Worm (Caenorhabditis elegans) whole organism, late embryonic: Measurements from ENCODE around the gene C54F6.12.

Experiments
- F13H6.1 ChIP-seq: sonication (generic microtip); optimal IDR thresholded peaks from 2 replicates; lab custom pipeline; 2016; ENCODE audit warnings: missing genetic modification characterization, missing compliant biosample characterization
- K02D7.2 ChIP-seq: sonication (generic microtip); optimal IDR thresholded peaks from 2 replicates; lab custom pipeline; 2017; ENCODE audit warnings: mild to moderate bottlenecking, missing genetic modification characterization, missing compliant biosample characterization
- K09A11.1 ChIP-seq: sonication (generic microtip); optimal IDR thresholded peaks from 2 replicates; lab custom pipeline; 2017; ENCODE audit warnings: antibody characterized with exemption, mild to moderate bottlenecking, missing genetic modification characterization, missing compliant biosample characterization; ENCODE audit not compliant: insufficient read depth
- T23F11.4 ChIP-seq: fragments of 200-800 bp; sonication (Bioruptor generic); optimal IDR thresholded peaks from 2 replicates; lab custom pipeline; 2018; ENCODE audit warnings: mild to moderate bottlenecking, missing genetic modification characterization, missing compliant biosample characterization
- Y22D7AL.16 ChIP-seq: sonication (generic microtip); optimal IDR thresholded peaks from 2 replicates; lab custom pipeline; 2016; ENCODE audit warnings: missing genetic modification characterization, missing compliant biosample characterization
- ahr-1 ChIP-seq: sonication (generic microtip); optimal IDR thresholded peaks from 2 replicates; lab custom pipeline; 2016; ENCODE audit warnings: missing genetic modification characterization, missing compliant biosample characterization
- ama-1 ChIP-seq: fragments of 150-350 bp; optimal IDR thresholded peaks from 2 replicates; lab custom pipeline; 2014
- ceh-19 ChIP-seq: fragments of 200-800 bp; sonication (Bioruptor generic); optimal IDR thresholded peaks from 2 replicates; lab custom pipeline; 2018; ENCODE audit warnings: mild to moderate bottlenecking, missing genetic modification characterization, missing compliant biosample characterization
- ceh-22 ChIP-seq: sonication (generic microtip); optimal IDR thresholded peaks from 2 replicates; lab custom pipeline; 2017; ENCODE audit warnings: missing biosample characterization, missing genetic modification characterization
- ceh-24 ChIP-seq: sonication (generic microtip); optimal IDR thresholded peaks from 2 replicates; lab custom pipeline; 2016; ENCODE audit warnings: mild to moderate bottlenecking, missing genetic modification characterization, missing compliant biosample characterization
- ceh-48 ChIP-seq: sonication (generic microtip); optimal IDR thresholded peaks from 2 replicates; lab custom pipeline; 2016; ENCODE audit warnings: missing genetic modification characterization, inconsistent platforms, missing compliant biosample characterization
- ceh-6 ChIP-seq: fragments of 200-800 bp; sonication (Bioruptor generic); optimal IDR thresholded peaks from 2 replicates; lab custom pipeline; 2018; ENCODE audit warnings: mild to moderate bottlenecking, missing genetic modification characterization, missing compliant biosample characterization
- che-1 ChIP-seq: sonication (generic microtip); optimal IDR thresholded peaks from 2 replicates; lab custom pipeline; 2016; ENCODE audit warnings: mild to moderate bottlenecking, missing genetic modification characterization, missing compliant biosample characterization
- dve-1 ChIP-seq: sonication (generic microtip); optimal IDR thresholded peaks from 2 replicates; lab custom pipeline; 2017; ENCODE audit warnings: antibody characterized with exemption, mild to moderate bottlenecking, missing genetic modification characterization, missing compliant biosample characterization
- elt-4 ChIP-seq: sonication (generic microtip); optimal IDR thresholded peaks from 2 replicates; lab custom pipeline; 2016; ENCODE audit warnings: missing genetic modification characterization, missing compliant biosample characterization
- eyg-1 ChIP-seq: sonication (generic microtip); optimal IDR thresholded peaks from 2 replicates; lab custom pipeline; 2016; ENCODE audit warnings: missing genotype, missing genetic modification characterization, missing compliant biosample characterization
- fax-1 ChIP-seq: sonication (generic microtip); optimal IDR thresholded peaks from 2 replicates; lab custom pipeline; 2016; ENCODE audit warnings: missing genotype, missing genetic modification characterization, missing compliant biosample characterization
- fkh-6 ChIP-seq: sonication (generic microtip); optimal IDR thresholded peaks from 2 replicates; lab custom pipeline; 2016; ENCODE audit warnings: missing genetic modification characterization, missing compliant biosample characterization
- hlh-13 ChIP-seq: fragments of 200-800 bp; sonication (Bioruptor generic); optimal IDR thresholded peaks from 2 replicates; lab custom pipeline; 2018; ENCODE audit warnings: mild to moderate bottlenecking, missing genetic modification characterization, missing compliant biosample characterization
- hlh-6 ChIP-seq: sonication (generic microtip); optimal IDR thresholded peaks from 2 replicates; lab custom pipeline; 2016; ENCODE audit warnings: missing genotype, missing genetic modification characterization, missing compliant biosample characterization
- hlh-8 ChIP-seq: sonication (generic microtip); optimal IDR thresholded peaks from 2 replicates; lab custom pipeline; 2016; ENCODE audit warnings: missing genotype, missing genetic modification characterization, missing compliant biosample characterization
- lim-6 ChIP-seq: sonication (generic microtip); optimal IDR thresholded peaks from 2 replicates; lab custom pipeline; 2016; ENCODE audit warnings: missing genetic modification characterization, missing compliant biosample characterization
- madf-2 ChIP-seq: sonication (generic microtip); optimal IDR thresholded peaks from 2 replicates; lab custom pipeline; 2017; ENCODE audit warnings: missing genetic modification characterization, missing compliant biosample characterization
- nfya-1 ChIP-seq: sonication (generic microtip); optimal IDR thresholded peaks from 2 replicates; lab custom pipeline; 2017; ENCODE audit warnings: missing genetic modification characterization, mild to moderate bottlenecking, missing compliant biosample characterization, antibody characterized with exemption, moderate library complexity
- nhr-232 ChIP-seq: sonication (generic microtip); optimal IDR thresholded peaks from 2 replicates; lab custom pipeline; 2016; ENCODE audit warnings: missing genetic modification characterization, missing compliant biosample characterization
- pat-9 ChIP-seq: fragments of 200-800 bp; sonication (Bioruptor generic); optimal IDR thresholded peaks from 2 replicates; lab custom pipeline; 2018; ENCODE audit warnings: mild to moderate bottlenecking, missing genetic modification characterization, moderate library complexity, missing compliant biosample characterization
- ref-2 ChIP-seq: sonication (generic microtip); optimal IDR thresholded peaks from 2 replicates; lab custom pipeline; 2016; ENCODE audit warnings: missing genetic modification characterization, missing compliant biosample characterization
- sox-2 ChIP-seq: fragments of 200-800 bp; sonication (Bioruptor generic); IDR thresholded peaks from 2 replicates; pipeline ENCODE4 v1.3.6; 2022; ENCODE audit warnings: missing genetic modification reagents, missing genetic modification characterization, missing compliant biosample characterization
- sox-4 ChIP-seq: sonication (generic microtip); optimal IDR thresholded peaks from 2 replicates; lab custom pipeline; 2017; ENCODE audit warnings: mild to moderate bottlenecking, missing genetic modification characterization, inconsistent platforms, missing compliant biosample characterization
- syd-9 ChIP-seq: sonication (generic microtip); optimal IDR thresholded peaks from 2 replicates; lab custom pipeline; 2016; ENCODE audit warnings: mild to moderate bottlenecking, missing genetic modification characterization, moderate library complexity, missing compliant biosample characterization
- tbx-2 ChIP-seq: sonication (generic microtip); optimal IDR thresholded peaks from 2 replicates; lab custom pipeline; 2016; ENCODE audit warnings: missing genetic modification characterization, missing compliant biosample characterization
- tbx-7 ChIP-seq: sonication (generic microtip); optimal IDR thresholded peaks from 2 replicates; lab custom pipeline; 2016; ENCODE audit warnings: missing genotype, missing genetic modification characterization, missing compliant biosample characterization
- ttx-3 ChIP-seq: sonication (generic microtip); optimal IDR thresholded peaks from 2 replicates; lab custom pipeline; 2016; ENCODE audit warnings: missing genetic modification reagents, missing genetic modification characterization, missing compliant biosample characterization
- unc-3 ChIP-seq, 2 experiments: fragments of 200-800 bp in 1 of 2; sonication (Bioruptor generic) in 1 of 2; sonication (generic microtip) in 1 of 2; conservative IDR thresholded peaks in 1 of 2; optimal IDR thresholded peaks in 1 of 2; 2 replicates each; pipeline versions ENCODE4 v1.3.6 to Lab custom; 2016 to 2022; ENCODE audit warnings: missing compliant biosample characterization in 2 of 2, missing genetic modification characterization in 2 of 2, missing genetic modification reagents in 1 of 2
- unc-86 ChIP-seq: sonication (generic microtip); optimal IDR thresholded peaks from 2 replicates; lab custom pipeline; 2016; ENCODE audit warnings: missing genetic modification characterization, missing compliant biosample characterization
- ztf-16 ChIP-seq: sonication (generic microtip); optimal IDR thresholded peaks from 2 replicates; lab custom pipeline; 2017; ENCODE audit warnings: missing genetic modification characterization, missing compliant biosample characterization

The C54F6.12 gene

DNA sequence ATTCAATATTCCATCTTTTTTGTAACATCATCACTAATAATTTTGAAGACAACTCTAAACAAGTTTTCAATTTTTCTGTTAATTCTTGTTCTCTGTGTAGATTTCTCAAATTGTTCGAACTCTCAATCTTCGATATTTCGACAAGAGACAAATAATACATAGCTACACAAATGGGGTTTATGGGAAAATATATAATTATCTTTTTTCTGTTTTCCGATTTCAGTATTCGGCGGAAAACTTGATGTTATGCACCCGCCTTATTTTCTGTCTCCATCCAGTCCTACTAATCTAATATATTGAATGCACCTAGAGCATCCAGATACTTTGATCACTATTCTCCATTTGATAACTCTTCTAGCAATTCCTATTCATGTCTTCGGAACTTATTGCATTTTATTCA is 1.1 kb upstream of the C54F6.12 start, which contains the start of gene srh-268:
TSS of gene srh-268 (plus strand) at position 301 of the 400 bp plus-strand sequence.
- TF ChIP-seq dve-1 (tag; lab: Kevin White, UChicago), result no peak
- TF ChIP-seq F13H6.1 (tag; lab: Kevin White, UChicago), result no peak
- no peak for TF ChIP-seq T23F11.4 (GFP tag; lab: Kevin White, UChicago)
- no peak for TF ChIP-seq ama-1 (lab: Kevin White, UChicago)
- no peak for TF ChIP-seq ceh-48 (tag; lab: Kevin White, UChicago)
- TF ChIP-seq eyg-1 (tag; lab: Kevin White, UChicago), result no peak
- no peak for TF ChIP-seq syd-9 (tag; lab: Kevin White, UChicago)
- TF ChIP-seq tbx-2 (tag; lab: Kevin White, UChicago), result no peak
- no peak for TF ChIP-seq ceh-6
- TF ChIP-seq Y22D7AL.16 (tag; lab: Kevin White, UChicago), result no peak
- no peak for TF ChIP-seq sox-2 (GFP tag; lab: Robert Waterston, UW)
- no peak for TF ChIP-seq hlh-6 (tag; lab: Kevin White, UChicago)
- no peak for TF ChIP-seq unc-3 (GFP tag; conservative IDR thresholded peaks at IDR 0.05; lab: Robert Waterston, UW)
- TF ChIP-seq unc-3 (tag; optimal IDR thresholded peaks at IDR 0.05; lab: Kevin White, UChicago), result no peak
- no peak for TF ChIP-seq ttx-3 (tag; lab: Kevin White, UChicago)

DNA sequence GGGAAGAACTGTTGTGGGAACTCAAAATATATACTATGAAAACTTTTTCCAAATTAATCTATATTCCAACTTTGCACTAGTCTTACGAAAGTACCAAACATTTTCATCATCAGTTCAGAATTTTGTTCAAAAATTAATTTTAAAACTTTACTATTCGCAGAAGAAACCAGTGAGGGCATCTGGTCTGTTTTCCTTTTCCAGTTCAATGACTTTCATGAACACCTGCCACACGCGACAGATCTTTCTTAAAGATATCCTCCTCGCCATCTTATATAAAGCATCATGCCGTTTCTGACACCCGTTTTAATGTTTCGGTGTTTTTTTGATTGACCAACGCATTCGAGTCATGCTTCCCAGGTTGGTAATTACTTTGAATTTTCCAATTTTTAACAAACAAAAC is 5.0 kb downstream of the C54F6.12 start, which contains the start of gene C54F6.3:
TSS of gene C54F6.3 (plus strand) at position 301 of the 400 bp plus-strand sequence.
- TF ChIP-seq K02D7.2 (tag; lab: Kevin White, UChicago) (no peak), hlh-6 (tag; lab: Kevin White, UChicago) (no peak), ztf-16 (tag; lab: Kevin White, UChicago) (no peak), ref-2 (tag; lab: Kevin White, UChicago) (no peak), hlh-8 (tag; lab: Kevin White, UChicago) (no peak)
- TF ChIP-seq, all 69 proteins: peak for 0

DNA sequence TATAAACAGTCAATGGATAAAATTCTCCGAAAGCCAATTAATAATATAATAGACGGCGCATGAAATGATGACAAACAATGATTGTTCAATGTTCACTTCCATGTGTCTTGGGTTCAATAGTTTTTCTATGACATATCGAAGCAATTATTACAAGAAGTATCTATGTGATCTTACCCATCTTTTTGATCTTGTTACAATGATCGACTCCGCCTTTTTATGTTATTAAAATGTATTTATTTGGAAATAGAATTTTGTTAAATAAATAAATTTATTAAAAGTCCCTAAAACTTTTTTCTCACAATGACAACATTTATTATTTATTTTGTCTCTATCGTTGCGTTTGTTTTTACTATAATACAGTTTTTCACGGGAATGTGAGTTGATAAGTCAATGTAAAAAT is 8.1 kb downstream of the C54F6.12 start, which contains the start of gene swt-2:
TSS of gene swt-2 (plus strand) at position 301 of the 400 bp plus-strand sequence.
- no peak for TF ChIP-seq elt-4 (tag; lab: Kevin White, UChicago)
- TF ChIP-seq fkh-6, result no peak
- TF ChIP-seq ceh-24 (tag; lab: Kevin White, UChicago), result no peak
- no peak for TF ChIP-seq eyg-1 (tag; lab: Kevin White, UChicago)
- no peak for TF ChIP-seq tbx-7

DNA sequence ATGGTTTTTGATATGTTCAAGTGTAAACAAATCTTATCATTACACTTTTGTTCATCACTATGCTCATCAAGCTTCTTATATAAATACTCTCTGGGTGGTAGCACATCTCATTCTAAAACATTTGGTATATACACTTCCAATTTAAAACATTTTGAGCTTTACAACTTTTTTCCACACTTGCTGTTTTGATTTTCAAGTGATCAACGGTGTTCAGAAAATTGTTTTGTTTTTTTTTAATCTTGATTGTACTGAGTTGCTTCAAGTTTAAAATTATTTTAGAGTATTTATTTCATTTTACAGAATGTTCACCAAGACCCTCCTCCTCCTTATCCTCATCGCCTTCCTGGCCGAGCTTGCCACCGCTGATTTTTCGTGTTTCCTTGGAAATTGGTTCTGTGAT is 9.1 kb downstream of the C54F6.12 start, which contains the start of gene C54F6.5:
TSS of gene C54F6.5 (plus strand) at position 301 of the 400 bp plus-strand sequence.
- TF ChIP-seq ceh-19 (GFP tag; lab: Kevin White, UChicago), result no peak
- TF ChIP-seq unc-86 (tag; lab: Kevin White, UChicago), result no peak
- TF ChIP-seq K09A11.1 (tag; lab: Kevin White, UChicago), result no peak
- no peak for TF ChIP-seq madf-2 (tag; lab: Kevin White, UChicago)
- TF ChIP-seq K02D7.2 (tag; lab: Kevin White, UChicago), result no peak
- TF ChIP-seq ceh-48 (tag; lab: Kevin White, UChicago), result no peak
- TF ChIP-seq F13H6.1 (tag; lab: Kevin White, UChicago), result no peak
- TF ChIP-seq hlh-13 (GFP tag; lab: Kevin White, UChicago), result no peak
- TF ChIP-seq fax-1, result no peak
- no peak for TF ChIP-seq nfya-1 (tag; lab: Kevin White, UChicago)
- no peak for TF ChIP-seq nhr-232
- no peak for TF ChIP-seq ceh-22 (tag; lab: Kevin White, UChicago)
- no peak for TF ChIP-seq che-1 (tag; lab: Kevin White, UChicago)
- TF ChIP-seq lim-6, result no peak
- no peak for TF ChIP-seq ahr-1 (tag; lab: Kevin White, UChicago)
- no peak for TF ChIP-seq pat-9 (tag; lab: Kevin White, UChicago)
- no peak for TF ChIP-seq elt-4 (tag; lab: Kevin White, UChicago)
- no peak for TF ChIP-seq sox-4 (tag; lab: Kevin White, UChicago)
